Worm (Caenorhabditis elegans): ENCODE data around the gene K08H2.3.

Gene K08H2.3

DNA sequence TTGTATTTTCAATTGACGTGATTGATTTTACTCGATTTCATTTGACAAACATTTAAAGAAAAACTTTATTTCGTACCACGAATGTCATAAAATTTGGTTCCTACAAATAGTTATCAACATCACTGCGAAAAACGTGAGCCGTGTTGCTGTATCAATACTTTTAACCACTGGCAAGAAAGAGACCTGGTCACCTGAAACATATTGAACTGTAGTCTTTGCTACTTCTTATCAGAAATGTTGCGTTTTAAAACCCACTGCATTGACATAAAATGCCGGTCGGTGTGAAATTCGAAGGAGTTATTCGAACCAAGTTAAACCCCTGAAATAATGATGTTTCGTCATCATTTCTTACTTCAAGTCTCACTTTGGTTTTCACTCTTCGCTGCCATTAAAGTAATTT is 10.4 kb downstream of the K08H2.3 start:
- no peak for TF ChIP-seq nhr-76 (tag; optimal IDR thresholded peaks at IDR 0.05)
- no peak for TF ChIP-seq cey-2 (tag; optimal IDR thresholded peaks at IDR 0.05; ENCODE audit: borderline replicate concordance, insufficient read depth)
- no peak for TF ChIP-seq daf-19 (GFP tag; conservative IDR thresholded peaks at IDR 0.05)
- no peak for TF ChIP-seq T26A8.4 (GFP tag; IDR thresholded peaks at IDR 0.05)
- no peak for TF ChIP-seq ceh-20 (GFP tag; IDR thresholded peaks at IDR 0.05)
- TF ChIP-seq dpl-1 (GFP tag; optimal IDR thresholded peaks at IDR 0.05): no peak
- TF ChIP-seq lim-7 (GFP tag; IDR thresholded peaks at IDR 0.05): no peak
- TF ChIP-seq set-16 (GFP tag; IDR thresholded peaks at IDR 0.05): no peak
- no peak for TF ChIP-seq F26F4.8 (GFP tag; conservative IDR thresholded peaks at IDR 0.05)
- TF ChIP-seq egl-27 (tag; optimal IDR thresholded peaks at IDR 0.05): no peak
- TF ChIP-seq zfp-3 (GFP tag; conservative IDR thresholded peaks at IDR 0.05): no peak
- peak; percentile 54 for TF ChIP-seq hlh-11 (tag; optimal IDR thresholded peaks at IDR 0.05)
- TF ChIP-seq nhr-237 (tag; optimal IDR thresholded peaks at IDR 0.05): no peak
- TF ChIP-seq jun-1 (tag; optimal IDR thresholded peaks at IDR 0.05): no peak
- TF ChIP-seq nhr-102 (tag; optimal IDR thresholded peaks at IDR 0.05): no peak
- no peak for TF ChIP-seq ctbp-1 (GFP tag; IDR thresholded peaks at IDR 0.05)
- peak; percentile 74 for TF ChIP-seq dmd-6 (GFP tag; IDR thresholded peaks at IDR 0.05)
- no peak for TF ChIP-seq lin-15B (tag; optimal IDR thresholded peaks at IDR 0.05)
- TF ChIP-seq Y48G9A.11 (GFP tag; IDR thresholded peaks at IDR 0.05): no peak
- TF ChIP-seq T20F7.1 (GFP tag; optimal IDR thresholded peaks at IDR 0.05): no peak
- TF ChIP-seq arid-1 (GFP tag; conservative IDR thresholded peaks at IDR 0.05): no peak
- peak; percentile 1 for TF ChIP-seq nhr-77 (tag; optimal IDR thresholded peaks at IDR 0.05)
- TF ChIP-seq hmg-1.1 (GFP tag; IDR thresholded peaks at IDR 0.05): no peak
- no peak for TF ChIP-seq mxl-2 (GFP tag; conservative IDR thresholded peaks at IDR 0.05)
- no peak for TF ChIP-seq Y5F2A.4 (GFP tag; optimal IDR thresholded peaks at IDR 0.05)
- no peak for TF ChIP-seq lir-3 (tag; optimal IDR thresholded peaks at IDR 0.05)
- TF ChIP-seq fkh-10 (GFP tag; optimal IDR thresholded peaks at IDR 0.05): no peak
- TF ChIP-seq mes-2 (tag; optimal IDR thresholded peaks at IDR 0.05; ENCODE audit: poor library complexity, severe bottlenecking): no peak
- no peak for TF ChIP-seq lsy-2 (tag; optimal IDR thresholded peaks at IDR 0.05)
- TF ChIP-seq ceh-82 (tag; optimal IDR thresholded peaks at IDR 0.05): no peak
- no peak for TF ChIP-seq nhr-41 (GFP tag; IDR thresholded peaks at IDR 0.05)
- TF ChIP-seq snpc-4 (tag; optimal IDR thresholded peaks at IDR 0.05): no peak
- TF ChIP-seq unc-130 (GFP tag; optimal IDR thresholded peaks at IDR 0.05): no peak
- TF ChIP-seq zag-1 (tag; optimal IDR thresholded peaks at IDR 0.05): no peak
- no peak for TF ChIP-seq skn-1 (tag; optimal IDR thresholded peaks at IDR 0.05)
- TF ChIP-seq nhr-28 (tag; optimal IDR thresholded peaks at IDR 0.05): peak; percentile 52
- TF ChIP-seq mxl-3 (GFP tag; optimal IDR thresholded peaks at IDR 0.05): no peak
- no peak for TF ChIP-seq unc-39 (tag; optimal IDR thresholded peaks at IDR 0.05)
- TF ChIP-seq tag-97 (GFP tag; IDR thresholded peaks at IDR 0.05): no peak
- no peak for TF ChIP-seq mdl-1 (tag; optimal IDR thresholded peaks at IDR 0.05)
- TF ChIP-seq ztf-11 (tag; optimal IDR thresholded peaks at IDR 0.05): no peak
- no peak for TF ChIP-seq fos-1 (tag; optimal IDR thresholded peaks at IDR 0.05)
- no peak for TF ChIP-seq nhr-48 (tag; optimal IDR thresholded peaks at IDR 0.05)
- no peak for TF ChIP-seq ztf-7 (tag; optimal IDR thresholded peaks at IDR 0.05)
- no peak for TF ChIP-seq madf-5 (GFP tag; IDR thresholded peaks at IDR 0.05)
- no peak for TF ChIP-seq daf-16 (GFP tag; optimal IDR thresholded peaks at IDR 0.05)
- TF ChIP-seq daf-16 (tag; optimal IDR thresholded peaks at IDR 0.05): peak; percentile 74
- TF ChIP-seq hlh-30 (tag; optimal IDR thresholded peaks at IDR 0.05; ENCODE audit: insufficient read depth): peak; percentile 39
- no peak for TF ChIP-seq tra-1 (GFP tag; IDR thresholded peaks at IDR 0.05)
- no peak for TF ChIP-seq lin-13 (GFP tag; optimal IDR thresholded peaks at IDR 0.05)
- TF ChIP-seq dve-1 (tag; optimal IDR thresholded peaks at IDR 0.05; ENCODE audit: insufficient read depth): peak; percentile 61
